Fruit fly (Drosophila melanogaster) whole organism, prepupa: Measurements from ENCODE around the gene Srx.

ENCODE experiments used
- CG10631 ChIP-seq: fragments of 200-800 bp; sonication (Bioruptor generic); optimal IDR thresholded peaks from 2 replicates; lab custom pipeline; 2016; ENCODE audit warnings: missing biosample characterization, missing genetic modification characterization
- CG16779 ChIP-seq: fragments of 200-800 bp; sonication (Bioruptor generic); optimal IDR thresholded peaks from 3 replicates; lab custom pipeline; 2017; ENCODE audit warnings: missing biosample characterization, mild to moderate bottlenecking, missing genetic modification characterization
- CG8319 ChIP-seq: fragments of 200-800 bp; sonication (Bioruptor generic); optimal IDR thresholded peaks from 3 replicates; lab custom pipeline; 2016; ENCODE audit warnings: missing biosample characterization, missing genetic modification characterization
- CG9139 ChIP-seq: fragments of 200-800 bp; sonication (Bioruptor generic); optimal IDR thresholded peaks from 3 replicates; lab custom pipeline; 2017; ENCODE audit warnings: missing biosample characterization, mild to moderate bottlenecking, missing genetic modification characterization
- Hr4 ChIP-seq: fragments of 200-800 bp; sonication (Bioruptor generic); optimal IDR thresholded peaks from 3 replicates; lab custom pipeline; 2016; ENCODE audit warnings: missing biosample characterization, missing genetic modification characterization
- Sox102F ChIP-seq: fragments of 200-800 bp; sonication (Bioruptor generic); optimal IDR thresholded peaks from 2 replicates; lab custom pipeline; 2016; ENCODE audit warnings: missing biosample characterization, mild to moderate bottlenecking, missing genetic modification characterization
- pdm3 ChIP-seq: fragments of 200-800 bp; sonication (Bioruptor generic); optimal IDR thresholded peaks from 3 replicates; lab custom pipeline; 2016; ENCODE audit warnings: missing biosample characterization, missing genetic modification characterization
- salr ChIP-seq, 2 experiments: fragments of 200-800 bp; sonication (Bioruptor generic); optimal IDR thresholded peaks; 3 replicates each; lab custom pipeline; 2016 to 2018; ENCODE audit warnings: missing biosample characterization in 2 of 2, missing genetic modification characterization in 2 of 2, mild to moderate bottlenecking in 1 of 2
- svp ChIP-seq: fragments of 200-800 bp; sonication (Bioruptor generic); peaks from one replicate; lab custom pipeline; 2016; ENCODE audit warnings: missing biosample characterization, missing genetic modification characterization

DNA sequence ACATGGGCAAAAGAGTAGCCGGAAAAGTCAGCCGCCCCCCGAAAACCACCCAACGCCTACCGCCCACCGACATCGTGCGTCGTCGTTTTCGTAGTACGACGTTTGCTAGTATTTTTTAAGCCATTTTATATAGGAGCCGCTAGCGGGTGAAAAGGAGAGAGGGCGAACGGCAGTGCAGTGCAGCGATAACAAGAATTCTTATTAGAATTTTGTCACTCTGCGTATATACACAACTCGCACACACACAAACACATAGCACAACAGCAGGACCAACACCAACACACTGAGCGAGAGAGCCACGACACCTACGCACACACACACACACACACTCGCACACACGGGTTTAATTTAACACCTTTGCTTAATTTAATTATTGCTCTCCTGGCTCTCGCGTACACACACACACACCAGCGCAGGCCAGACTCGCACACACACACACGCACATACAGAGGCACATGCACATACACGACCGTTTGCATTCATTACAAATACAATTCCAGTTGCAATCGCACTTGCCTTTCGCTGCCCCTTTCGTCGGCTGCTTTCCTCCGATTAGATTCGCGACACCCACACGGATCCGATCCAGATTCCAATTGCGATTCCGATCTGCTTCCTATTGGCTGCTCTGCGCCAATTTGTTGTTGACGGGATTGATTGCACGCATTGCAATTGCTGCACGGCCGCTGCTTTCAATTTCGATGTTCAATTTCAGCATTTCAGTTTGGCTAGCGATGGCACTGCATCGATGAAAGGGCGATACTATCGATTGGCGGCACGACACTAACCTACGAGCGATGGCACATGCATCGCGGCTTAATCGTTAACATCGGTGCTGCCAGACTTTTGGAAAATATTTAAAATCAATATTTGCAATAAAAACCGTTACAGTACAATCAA, 29.7 kb upstream of the Srx start, which contains the start of gene Socs16D:
- TF ChIP-seq pdm3, result peak; percentile 27
- no peak for TF ChIP-seq CG9139 (GFP tag; lab: Kevin White, UChicago)
- TF ChIP-seq svp (GFP tag; lab: Kevin White, UChicago), result peak; percentile 52
- peak; percentile 45 for TF ChIP-seq Sox102F (GFP tag; lab: Kevin White, UChicago)
- no peak for TF ChIP-seq CG8319
- peak; percentile 1 for TF ChIP-seq CG10631 (GFP tag; lab: Kevin White, UChicago)
- TF ChIP-seq Hr4, result no peak
- peak; percentile 20 for TF ChIP-seq CG16779
- TF ChIP-seq salr (GFP tag; optimal IDR thresholded peaks at IDR 0.05; lab: Kevin White, UChicago), result no peak
